Worm (Caenorhabditis elegans): Measurements from ENCODE around the gene fbxa-39.

fbxa-39 gene

DNA sequence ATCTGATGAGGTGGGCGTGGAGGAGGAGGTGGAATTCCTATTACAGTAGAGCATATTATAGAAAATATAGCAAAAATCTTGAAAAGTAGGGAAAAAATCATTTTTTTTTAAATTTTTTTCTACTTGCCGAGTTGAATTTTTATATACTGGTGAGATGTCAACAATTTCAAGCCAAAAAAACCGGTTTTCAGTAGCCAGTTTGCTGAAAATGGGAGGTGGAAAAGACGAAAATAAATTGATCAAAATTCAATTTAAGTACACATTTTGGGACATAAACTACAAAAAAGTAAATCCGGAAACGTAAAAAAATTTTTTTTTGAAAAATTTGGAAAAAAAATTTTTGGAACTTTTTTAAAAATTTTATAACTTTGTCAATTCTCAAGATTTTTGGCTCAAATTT is 6.6 kb downstream of the fbxa-39 start, which contains the start of gene Y54F10BM.23:
Gene Y54F10BM.23, minus strand, starts transcription at position 101 of the 400 bp plus-strand sequence.
- TF ChIP-seq jun-1 (tag; optimal IDR thresholded peaks at IDR 0.05) (no peak), fkh-2 (tag; optimal IDR thresholded peaks at IDR 0.05) (no peak), nhr-43 (tag; optimal IDR thresholded peaks at IDR 0.05; ENCODE audit: poor library complexity, severe bottlenecking) (no peak), ceh-28 (tag; optimal IDR thresholded peaks at IDR 0.05) (no peak), nhr-11 (tag; optimal IDR thresholded peaks at IDR 0.05) (no peak), eor-1 (tag; optimal IDR thresholded peaks at IDR 0.05) (no peak), lin-15B (tag; optimal IDR thresholded peaks at IDR 0.05) (no peak), unc-39 (tag; optimal IDR thresholded peaks at IDR 0.05) (no peak), ztf-4 (tag; optimal IDR thresholded peaks at IDR 0.05) (no peak), nhr-77 (tag; optimal IDR thresholded peaks at IDR 0.05) (no peak)

DNA sequence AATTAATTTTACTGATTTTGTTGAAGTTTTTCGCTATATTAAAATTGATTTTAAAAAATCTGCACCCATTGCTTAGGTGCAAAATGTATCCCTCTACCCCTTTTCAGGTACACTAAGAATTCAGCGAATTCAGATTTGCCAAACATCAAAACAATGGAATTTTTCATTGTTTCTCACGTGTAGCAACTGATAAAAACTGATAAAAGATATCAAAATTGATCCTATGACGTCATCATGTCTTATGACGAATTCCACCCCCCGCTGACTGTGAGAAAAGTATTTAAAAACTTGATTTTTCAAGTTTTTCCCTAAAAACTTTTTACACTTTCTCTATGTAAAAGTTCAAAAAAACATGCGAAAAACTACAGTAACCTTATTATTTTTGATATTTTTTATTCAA is 7.7 kb downstream of the fbxa-39 start, which contains the start of gene Y54F10BM.22:
Gene Y54F10BM.22, plus strand, starts transcription at position 331 of the 400 bp plus-strand sequence.
- TF ChIP-seq elt-3 (tag; optimal IDR thresholded peaks at IDR 0.05) (no peak), mdl-1 (tag; optimal IDR thresholded peaks at IDR 0.05) (no peak), ceh-16 (tag; optimal IDR thresholded peaks at IDR 0.05) (no peak), aly-2 (tag; optimal IDR thresholded peaks at IDR 0.05) (no peak)

DNA sequence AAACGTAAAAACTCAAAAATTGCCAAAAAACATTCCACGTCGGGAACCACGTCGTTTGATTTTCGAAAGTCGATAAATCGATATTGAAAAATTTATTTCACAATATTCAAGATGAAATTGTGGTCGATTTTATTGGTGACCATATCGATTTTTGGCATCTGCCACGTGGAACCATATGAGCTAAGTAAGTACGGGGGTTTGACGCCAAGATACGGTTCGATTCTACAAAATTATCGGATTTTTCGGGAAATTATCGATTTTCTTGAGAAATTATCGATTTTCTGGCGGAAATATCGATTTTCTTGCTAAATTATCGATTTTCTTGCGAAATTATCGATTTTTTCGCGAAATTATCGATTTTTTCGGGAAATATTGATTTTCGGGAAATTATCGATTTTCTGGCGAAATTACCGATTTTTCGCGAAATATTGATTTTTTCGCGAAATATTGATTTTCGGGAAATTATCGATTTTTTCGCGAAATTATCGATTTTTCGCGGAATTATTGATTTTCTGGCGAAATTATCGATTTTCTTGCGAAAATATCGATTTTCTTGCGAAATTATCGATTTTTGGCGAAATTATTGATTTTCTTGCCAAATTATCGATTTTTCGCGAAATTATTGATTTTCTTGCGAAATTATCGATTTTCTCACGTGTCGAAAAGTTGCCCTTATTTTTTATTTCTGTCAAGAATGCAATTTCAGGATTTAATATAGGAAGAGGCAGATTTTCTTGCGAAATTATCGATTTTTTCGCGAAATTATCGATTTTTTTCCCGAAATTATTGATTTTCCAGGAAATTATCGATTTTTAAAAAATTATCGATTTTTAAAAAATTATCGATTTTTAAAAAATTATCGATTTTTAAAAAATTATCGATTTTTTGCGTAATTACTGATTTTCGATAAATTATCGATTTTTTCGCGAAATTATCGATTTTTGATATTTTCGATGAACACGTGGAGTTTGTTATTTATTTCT is 9.4 kb downstream of the fbxa-39 start, which contains the start of gene Y54F10BM.3:
Gene Y54F10BM.3, plus strand, starts transcription at position 51 of the 983 bp plus-strand sequence.
- TF ChIP-seq ceh-28 (tag; optimal IDR thresholded peaks at IDR 0.05) (peak; percentile 98), ceh-82 (tag; optimal IDR thresholded peaks at IDR 0.05) (no peak)

DNA sequence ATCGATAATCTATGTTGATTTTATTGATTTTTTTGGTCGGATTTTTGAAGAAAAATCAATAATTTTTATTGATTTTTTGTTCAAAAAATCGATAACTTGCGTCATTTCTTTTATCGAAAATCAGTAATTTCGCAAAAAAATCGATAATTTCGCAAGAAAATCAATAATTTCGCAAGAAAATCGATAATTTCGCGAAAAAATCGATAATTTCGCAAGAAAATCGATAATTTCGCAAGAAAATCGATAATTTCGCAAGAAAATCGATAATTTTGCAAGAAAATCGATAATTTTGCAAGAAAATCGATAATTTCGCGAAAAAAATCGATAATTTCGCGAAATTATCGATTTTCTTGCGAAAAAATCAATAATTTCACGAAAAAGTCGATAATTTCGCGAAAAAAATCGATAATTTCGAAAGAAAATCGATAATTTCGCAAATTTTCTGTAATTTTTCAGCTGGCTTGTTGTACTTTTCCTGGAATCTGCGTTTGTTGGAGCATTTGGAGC is 10.6 kb downstream of the fbxa-39 start:
- TF ChIP-seq tbx-2 (tag; optimal IDR thresholded peaks at IDR 0.05), result no peak
- peak; percentile 97 for TF ChIP-seq ceh-28 (tag; optimal IDR thresholded peaks at IDR 0.05)

DNA sequence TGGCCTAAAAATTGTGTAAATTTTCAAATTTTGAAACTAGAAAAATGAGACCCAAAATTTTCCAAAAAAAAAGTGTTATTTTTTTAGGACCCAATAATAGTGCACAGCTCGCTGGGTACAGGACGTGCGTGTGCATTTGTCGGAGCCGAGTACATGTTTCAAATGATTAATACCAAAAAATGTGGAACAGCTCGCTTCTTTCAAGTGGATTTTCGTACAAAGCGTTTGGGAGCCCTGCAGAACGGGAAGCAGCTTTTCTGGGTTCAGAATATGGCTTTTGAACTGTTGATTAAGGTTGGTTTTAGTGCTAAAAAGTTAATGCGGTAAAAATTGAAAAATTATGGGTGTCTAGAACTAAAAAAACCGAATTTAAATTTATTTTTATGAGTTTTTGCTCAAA is 15.4 kb downstream of the fbxa-39 start:
- no peak for TF ChIP-seq egl-5 (tag; optimal IDR thresholded peaks at IDR 0.05)
- TF ChIP-seq lsy-12 (tag; optimal IDR thresholded peaks at IDR 0.05), result no peak
- TF ChIP-seq sea-2 (GFP tag; optimal IDR thresholded peaks at IDR 0.05), result no peak
- no peak for TF ChIP-seq lin-39 (tag; optimal IDR thresholded peaks at IDR 0.05)
- no peak for TF ChIP-seq nfya-1 (tag; optimal IDR thresholded peaks at IDR 0.05; ENCODE audit: insufficient read depth)
- no peak for TF ChIP-seq unc-62 (GFP tag; optimal IDR thresholded peaks at IDR 0.05)
- no peak for TF ChIP-seq nhr-67 (tag; optimal IDR thresholded peaks at IDR 0.05)
- no peak for TF ChIP-seq unc-39 (tag; optimal IDR thresholded peaks at IDR 0.05)
- TF ChIP-seq ZK546.5 (tag; optimal IDR thresholded peaks at IDR 0.05), result no peak
- TF ChIP-seq elt-2 (tag; optimal IDR thresholded peaks at IDR 0.05), result no peak
- no peak for TF ChIP-seq pqm-1 (tag; optimal IDR thresholded peaks at IDR 0.05)
- TF ChIP-seq lin-15B (tag; optimal IDR thresholded peaks at IDR 0.05), result no peak
- TF ChIP-seq ceh-16 (tag; optimal IDR thresholded peaks at IDR 0.05), result no peak
- TF ChIP-seq ama-1 (optimal IDR thresholded peaks at IDR 0.05), result no peak
- TF ChIP-seq nhr-11 (tag; optimal IDR thresholded peaks at IDR 0.05), result no peak
- TF ChIP-seq elt-1 (tag; optimal IDR thresholded peaks at IDR 0.05), result no peak
- TF ChIP-seq tbx-2 (tag; optimal IDR thresholded peaks at IDR 0.05), result no peak
- no peak for TF ChIP-seq fkh-10 (GFP tag; optimal IDR thresholded peaks at IDR 0.05)

DNA sequence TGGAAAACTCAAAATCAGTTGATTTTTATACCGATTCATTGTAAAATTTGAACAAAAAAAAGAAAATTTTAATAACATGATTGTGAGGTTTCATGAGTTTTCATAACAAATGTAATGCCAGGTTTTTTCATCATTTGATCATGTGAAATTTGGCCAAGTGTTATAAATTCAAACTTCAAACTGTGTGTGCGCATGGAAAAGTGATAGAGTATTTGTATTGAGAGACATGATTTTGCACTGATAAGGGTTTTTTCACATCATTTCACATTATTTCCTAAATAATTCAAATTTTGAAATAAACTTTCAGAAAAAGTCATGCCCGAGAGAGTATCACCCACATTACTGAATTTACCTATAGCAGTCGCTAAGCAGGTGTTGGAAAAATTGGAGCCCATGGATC is 18.3 kb downstream of the fbxa-39 start, which contains the start of gene fbxa-219:
Gene fbxa-219, plus strand, starts transcription at position 277 of the 400 bp plus-strand sequence.
- TF ChIP-seq fos-1 (tag; optimal IDR thresholded peaks at IDR 0.05) (no peak), hmg-11 (tag; optimal IDR thresholded peaks at IDR 0.05) (no peak), elt-2 (tag; optimal IDR thresholded peaks at IDR 0.05) (peak; percentile 59), egl-27 (tag; optimal IDR thresholded peaks at IDR 0.05) (no peak), unc-39 (tag; optimal IDR thresholded peaks at IDR 0.05) (no peak), pqm-1 (tag; optimal IDR thresholded peaks at IDR 0.05) (peak; percentile 41)
